Worm (Caenorhabditis elegans): ENCODE data around the gene egl-15.

DNA sequence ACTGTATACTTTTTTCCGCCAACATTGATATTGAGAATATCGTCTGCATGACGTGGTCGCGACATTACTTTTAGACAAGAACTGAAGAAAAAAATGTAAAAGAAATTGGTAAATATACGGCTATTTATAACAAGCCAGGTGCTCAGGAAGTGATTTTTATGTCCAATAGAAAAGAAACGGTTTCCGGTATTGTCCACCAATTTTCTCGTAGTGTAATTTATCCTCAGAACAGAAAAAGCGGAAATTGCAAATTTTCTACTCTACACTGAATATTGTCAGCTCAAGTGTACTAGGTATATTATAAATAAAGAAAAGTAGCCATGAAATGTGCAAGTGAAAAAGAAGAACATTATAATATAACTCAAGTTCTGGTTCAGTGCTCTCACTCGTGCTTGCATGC lies 17.0 kb upstream of the egl-15 start, which contains the start of gene F59F3.6:
- TF ChIP-seq dao-5 (tag; optimal IDR thresholded peaks at IDR 0.05) (no peak), him-1 (tag; optimal IDR thresholded peaks at IDR 0.05) (no peak)
